Worm (Caenorhabditis elegans): ENCODE data around the gene K11D12.12.

DNA sequence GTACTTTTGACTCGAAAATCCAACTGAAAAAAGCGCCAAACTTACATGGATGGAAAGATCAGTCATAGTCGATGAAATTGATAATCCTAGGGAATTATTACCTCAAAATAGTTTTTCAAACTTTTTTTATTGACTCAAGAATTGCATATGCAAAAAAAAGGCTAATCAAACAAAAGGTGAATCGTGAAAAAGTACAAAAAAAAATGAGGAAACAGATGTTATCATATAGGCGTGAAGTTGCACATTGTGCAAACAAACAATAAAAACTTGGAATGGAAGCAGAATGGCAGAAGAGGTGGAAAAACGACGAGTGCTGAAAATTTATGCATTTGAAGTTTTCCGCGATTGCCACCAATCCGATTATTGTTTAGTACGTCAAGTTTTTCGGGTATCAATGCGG, 6.0 kb upstream of the K11D12.12 start, which contains the start of gene exc-14:
- TF ChIP-seq unc-62 (GFP tag; optimal IDR thresholded peaks at IDR 0.05) (no peak), nhr-77 (tag; optimal IDR thresholded peaks at IDR 0.05) (no peak), unc-39 (tag; optimal IDR thresholded peaks at IDR 0.05) (no peak), nfya-1 (tag; optimal IDR thresholded peaks at IDR 0.05; ENCODE audit: insufficient read depth) (no peak), ZK546.5 (tag; optimal IDR thresholded peaks at IDR 0.05) (no peak), R02D3.7 (tag; optimal IDR thresholded peaks at IDR 0.05) (no peak), nhr-11 (tag; optimal IDR thresholded peaks at IDR 0.05) (no peak), elt-3 (tag; optimal IDR thresholded peaks at IDR 0.05) (no peak), nhr-28 (tag; optimal IDR thresholded peaks at IDR 0.05) (no peak), egl-27 (tag; optimal IDR thresholded peaks at IDR 0.05) (no peak), fkh-10 (GFP tag; optimal IDR thresholded peaks at IDR 0.05) (no peak), nhr-237 (tag; optimal IDR thresholded peaks at IDR 0.05) (no peak)
